Worm (Caenorhabditis elegans): Measurements from ENCODE around the gene col-170.

ce11 chrX:6347013-6347412 is 15.5 kb downstream of the col-170 start, which contains the start of gene C03B1.9:
- no peak for TF ChIP-seq ama-1 (optimal IDR thresholded peaks at IDR 0.05)
- TF ChIP-seq mep-1 (tag; optimal IDR thresholded peaks at IDR 0.05), result no peak
- no peak for TF ChIP-seq rbr-2 (tag; optimal IDR thresholded peaks at IDR 0.05)
- no peak for TF ChIP-seq skn-1 (tag; optimal IDR thresholded peaks at IDR 0.05)
- no peak for TF ChIP-seq duxl-1 (tag; optimal IDR thresholded peaks at IDR 0.05; ENCODE audit: poor library complexity)
- TF ChIP-seq lin-39 (tag; optimal IDR thresholded peaks at IDR 0.05), result no peak
- no peak for TF ChIP-seq jun-1 (tag; optimal IDR thresholded peaks at IDR 0.05)
- no peak for TF ChIP-seq R02D3.7 (tag; optimal IDR thresholded peaks at IDR 0.05)
- TF ChIP-seq mxl-2 (GFP tag; conservative IDR thresholded peaks at IDR 0.05), result no peak

Measured in whole organism, L4 larva.